Worm (Caenorhabditis elegans) whole organism, L4 larva: ENCODE measurements around the gene spt-5.
A peak's percentile ranks its signal among the peaks of the same experiment; 100 is the strongest.

Source experiments
- F37D6.2 ChIP-seq: sonication (generic microtip); optimal IDR thresholded peaks from 2 replicates; lab custom pipeline; 2016; ENCODE audit warnings: mild to moderate bottlenecking, missing genetic modification characterization, missing compliant biosample characterization
- Y75B8A.6 ChIP-seq: fragments of 200-800 bp; sonication (Bioruptor generic); IDR thresholded peaks from 2 replicates; pipeline ENCODE4 v1.3.6; 2022; ENCODE audit warnings: missing genetic modification reagents, missing genetic modification characterization, missing compliant biosample characterization
- aha-1 ChIP-seq: fragments of 150-350 bp; peaks from one replicate; lab custom pipeline; 2014; ENCODE audit warnings: missing biosample characterization, missing genetic modification characterization
- ama-1 ChIP-seq: fragments of 150-350 bp; optimal IDR thresholded peaks from 2 replicates; lab custom pipeline; 2014; ENCODE audit warnings: inconsistent platforms, mixed read lengths
- arid-1 ChIP-seq: fragments of 200-800 bp; sonication (Bioruptor generic); conservative IDR thresholded peaks from 2 replicates; pipeline ENCODE4 v1.3.6; 2022; ENCODE audit warnings: missing genetic modification reagents, missing genetic modification characterization, missing compliant biosample characterization
- ceh-20 ChIP-seq: fragments of 200-800 bp; sonication (Bioruptor generic); IDR thresholded peaks from 2 replicates; pipeline ENCODE4 v1.3.6; 2022; ENCODE audit warnings: missing genetic modification reagents, missing genetic modification characterization, missing compliant biosample characterization
- ceh-32 ChIP-seq: sonication (generic microtip); optimal IDR thresholded peaks from 2 replicates; lab custom pipeline; 2016; ENCODE audit warnings: mild to moderate bottlenecking, missing genetic modification characterization, missing compliant biosample characterization; ENCODE audit not compliant: poor library complexity
- ceh-62 ChIP-seq: sonication (generic microtip); optimal IDR thresholded peaks from 2 replicates; lab custom pipeline; 2017; ENCODE audit warnings: missing biosample characterization, missing genetic modification characterization
- ces-1 ChIP-seq: fragments of 150-350 bp; sonication (generic microtip); optimal IDR thresholded peaks from 4 replicates; lab custom pipeline; 2014; ENCODE audit warnings: missing biosample characterization, missing genetic modification reagents, missing genetic modification characterization
- daf-16 ChIP-seq, 3 experiments: sonication (generic microtip); optimal IDR thresholded peaks; 2 replicates each; lab custom pipeline; 2016 to 2017; ENCODE audit warnings: missing genetic modification characterization in 3 of 3, missing genetic modification reagents in 3 of 3, mild to moderate bottlenecking in 2 of 3, missing compliant biosample characterization in 2 of 3, missing biosample characterization in 1 of 3, moderate library complexity in 1 of 3
- daf-8 ChIP-seq: fragments of 200-800 bp; sonication (Bioruptor generic); IDR thresholded peaks from 2 replicates; pipeline ENCODE4 v1.3.6; 2022; ENCODE audit warnings: missing genetic modification characterization, missing compliant biosample characterization
- dmd-6 ChIP-seq: fragments of 200-800 bp; sonication (Bioruptor generic); IDR thresholded peaks from 2 replicates; pipeline ENCODE4 v1.3.6; 2022; ENCODE audit warnings: missing genetic modification reagents, missing genetic modification characterization, missing compliant biosample characterization
- dpl-1 ChIP-seq: fragments of 150-350 bp; optimal IDR thresholded peaks from 2 replicates; lab custom pipeline; 2014; ENCODE audit warnings: missing biosample characterization, missing genetic modification reagents, missing genetic modification characterization
- dve-1 ChIP-seq: sonication (generic microtip); optimal IDR thresholded peaks from 2 replicates; lab custom pipeline; 2017; ENCODE audit warnings: antibody characterized with exemption, mild to moderate bottlenecking, missing genetic modification characterization, missing compliant biosample characterization; ENCODE audit not compliant: insufficient read depth
- egl-27 ChIP-seq: sonication (generic microtip); optimal IDR thresholded peaks from 3 replicates; lab custom pipeline; 2017; ENCODE audit warnings: missing biosample characterization, missing genetic modification reagents, missing genetic modification characterization
- egl-43 ChIP-seq: fragments of 200-800 bp; sonication (Bioruptor generic); IDR thresholded peaks from 2 replicates; pipeline ENCODE4 v1.3.6; 2022; ENCODE audit warnings: missing genetic modification reagents, missing genetic modification characterization, missing compliant biosample characterization
- hlh-11 ChIP-seq: fragments of 200-800 bp; sonication (Bioruptor generic); optimal IDR thresholded peaks from 2 replicates; lab custom pipeline; 2018; ENCODE audit warnings: mild to moderate bottlenecking, missing genetic modification characterization, missing compliant biosample characterization
- hlh-30 ChIP-seq: sonication (generic microtip); optimal IDR thresholded peaks from 2 replicates; lab custom pipeline; 2017; ENCODE audit warnings: antibody characterized with exemption, mild to moderate bottlenecking, missing genetic modification characterization, missing compliant biosample characterization; ENCODE audit not compliant: insufficient read depth
- hmg-1.1 ChIP-seq: fragments of 200-800 bp; sonication (Bioruptor generic); IDR thresholded peaks from 2 replicates; pipeline ENCODE4 v1.3.6; 2022; ENCODE audit warnings: missing genetic modification reagents, missing genetic modification characterization, missing compliant biosample characterization
- lin-15B ChIP-seq: fragments of 150-350 bp; sonication (generic microtip); optimal IDR thresholded peaks from 3 replicates; lab custom pipeline; 2014; ENCODE audit warnings: missing biosample characterization, missing genetic modification characterization
- lin-38 ChIP-seq: fragments of 200-800 bp; sonication (Bioruptor generic); IDR thresholded peaks from 2 replicates; pipeline ENCODE4 v1.3.6; 2022; ENCODE audit warnings: missing genetic modification reagents, missing genetic modification characterization, missing compliant biosample characterization
- lir-3 ChIP-seq: sonication (generic microtip); optimal IDR thresholded peaks from 2 replicates; lab custom pipeline; 2016; ENCODE audit warnings: mild to moderate bottlenecking, missing genetic modification characterization, missing compliant biosample characterization
- lsy-2 ChIP-seq, 2 experiments: fragments of 150-350 bp in 1 of 2; sonication (generic microtip) in 1 of 2; optimal IDR thresholded peaks; 2 replicates each; lab custom pipeline; 2014 to 2017; ENCODE audit warnings: missing biosample characterization in 2 of 2, missing genetic modification characterization in 2 of 2
- mxl-3 ChIP-seq: fragments of 200-800 bp; sonication (Bioruptor generic); optimal IDR thresholded peaks from 2 replicates; lab custom pipeline; 2018; ENCODE audit warnings: mild to moderate bottlenecking, missing genetic modification characterization, missing compliant biosample characterization
- nhr-28 ChIP-seq: fragments of 150-350 bp; optimal IDR thresholded peaks from 2 replicates; lab custom pipeline; 2014; ENCODE audit warnings: missing biosample characterization, missing genetic modification characterization
- nhr-42 ChIP-seq: fragments of 200-800 bp; sonication (Bioruptor generic); IDR thresholded peaks from 2 replicates; pipeline ENCODE4 v1.3.6; 2022; ENCODE audit warnings: missing genetic modification characterization, missing compliant biosample characterization
- nhr-48 ChIP-seq: sonication (generic microtip); optimal IDR thresholded peaks from 2 replicates; lab custom pipeline; 2016; ENCODE audit warnings: mild to moderate bottlenecking, missing genetic modification characterization, missing compliant biosample characterization
- nhr-77 ChIP-seq: fragments of 150-350 bp; optimal IDR thresholded peaks from 2 replicates; lab custom pipeline; 2014; ENCODE audit warnings: missing biosample characterization, missing genetic modification characterization
- pqm-1 ChIP-seq: sonication (generic microtip); optimal IDR thresholded peaks from 2 replicates; lab custom pipeline; 2017; ENCODE audit warnings: missing biosample characterization, missing genetic modification characterization
- sdz-12 ChIP-seq: fragments of 200-800 bp; sonication (Bioruptor generic); optimal IDR thresholded peaks from 2 replicates; lab custom pipeline; 2018; ENCODE audit warnings: mild to moderate bottlenecking, missing genetic modification characterization, missing compliant biosample characterization
- snpc-4 ChIP-seq: fragments of 150-350 bp; optimal IDR thresholded peaks from 2 replicates; lab custom pipeline; 2014; ENCODE audit warnings: missing biosample characterization, missing genetic modification characterization
- spr-1 ChIP-seq: sonication (generic microtip); optimal IDR thresholded peaks from 2 replicates; lab custom pipeline; 2016; ENCODE audit warnings: mild to moderate bottlenecking, missing genetic modification characterization, missing compliant biosample characterization
- spr-3 ChIP-seq: fragments of 200-800 bp; sonication (Bioruptor generic); optimal IDR thresholded peaks from 2 replicates; lab custom pipeline; 2018; ENCODE audit warnings: mild to moderate bottlenecking, missing genetic modification characterization, missing compliant biosample characterization
- unc-130 ChIP-seq: sonication (generic microtip); optimal IDR thresholded peaks from 2 replicates; lab custom pipeline; 2016; ENCODE audit warnings: missing genetic modification reagents, missing genetic modification characterization, missing compliant biosample characterization
- unc-62 ChIP-seq, 3 experiments: fragments of 150-350 bp in 1 of 3; sonication (generic microtip); optimal IDR thresholded peaks in 2 of 3; peaks in 1 of 3; 1 replicate in 1 of 3; 2 replicates in 2 of 3; lab custom pipeline; 2014 to 2017; ENCODE audit warnings: missing biosample characterization in 3 of 3, missing genetic modification characterization in 3 of 3, missing genetic modification reagents in 3 of 3, missing genotype in 1 of 3
- zag-1 ChIP-seq: fragments of 150-350 bp; optimal IDR thresholded peaks from 2 replicates; lab custom pipeline; 2014; ENCODE audit warnings: missing biosample characterization, missing genetic modification characterization
- zfp-2 ChIP-seq: sonication (generic microtip); optimal IDR thresholded peaks from 2 replicates; lab custom pipeline; 2016; ENCODE audit warnings: mild to moderate bottlenecking, missing genetic modification characterization, missing compliant biosample characterization

Gene spt-5

DNA sequence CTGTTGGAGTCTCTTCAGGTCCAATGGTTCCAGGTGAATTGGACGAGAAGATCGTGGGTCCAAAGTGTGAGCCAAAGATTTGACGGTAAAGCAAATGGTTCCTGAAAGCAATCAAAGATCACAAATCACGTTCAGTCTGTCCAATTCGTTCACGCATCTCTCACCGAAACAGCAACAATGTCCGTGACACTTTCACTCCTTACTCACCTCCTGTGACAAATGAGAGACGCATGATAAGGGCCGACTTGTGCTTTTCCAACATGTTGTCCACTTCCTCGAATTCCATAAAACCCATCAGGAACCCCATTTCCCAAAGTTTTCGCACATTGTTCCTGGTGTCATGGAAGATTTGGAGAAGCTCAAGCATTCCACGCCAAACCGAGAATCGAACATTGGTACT, 10.9 kb upstream of the spt-5 start:
- TF ChIP-seq nhr-77 (tag; lab: Kevin White, UChicago): no peak
- peak in 1 of 2 experiments; percentile 43 for TF ChIP-seq unc-62 (GFP tag; optimal IDR thresholded peaks at IDR 0.05 in 1 of 2; lab: Kevin White, UChicago)
- no peak for TF ChIP-seq unc-62 (tag; optimal IDR thresholded peaks at IDR 0.05; lab: Kevin White, UChicago)
- TF ChIP-seq nhr-42 (GFP tag; lab: Robert Waterston, UW): no peak
- TF ChIP-seq hlh-11 (tag; lab: Kevin White, UChicago): peak; percentile 39
- no peak for TF ChIP-seq lir-3
- no peak for TF ChIP-seq arid-1 (GFP tag; lab: Robert Waterston, UW)
- TF ChIP-seq ama-1: no peak
- peak; percentile 44 for TF ChIP-seq nhr-28 (tag; lab: Kevin White, UChicago)
- TF ChIP-seq dve-1 (tag; lab: Kevin White, UChicago): peak; percentile 0
- TF ChIP-seq aha-1: peak; percentile 46
- TF ChIP-seq ceh-62 (tag; lab: Kevin White, UChicago): no peak
- no peak for TF ChIP-seq ceh-32 (tag; lab: Kevin White, UChicago)
- no peak for TF ChIP-seq hmg-1.1 (GFP tag; lab: Robert Waterston, UW)
- TF ChIP-seq hlh-30: peak; percentile 81
- peak; percentile 30 for TF ChIP-seq mxl-3 (GFP tag; lab: Kevin White, UChicago)
- TF ChIP-seq sdz-12 (GFP tag; lab: Kevin White, UChicago): no peak
- TF ChIP-seq egl-27: no peak
- TF ChIP-seq lin-15B (tag; lab: Kevin White, UChicago): no peak
- no peak for TF ChIP-seq Y75B8A.6 (GFP tag; lab: Robert Waterston, UW)
- no peak for TF ChIP-seq snpc-4
- TF ChIP-seq spr-1 (tag; lab: Kevin White, UChicago): no peak
- TF ChIP-seq daf-16 (GFP tag; optimal IDR thresholded peaks at IDR 0.05; lab: Kevin White, UChicago): no peak
- peak; percentile 36 for TF ChIP-seq daf-16 (tag; optimal IDR thresholded peaks at IDR 0.05; lab: Kevin White, UChicago)
- TF ChIP-seq nhr-48 (tag; lab: Kevin White, UChicago): no peak
- TF ChIP-seq egl-43: no peak
- TF ChIP-seq, all 104 proteins: peak for 8

DNA sequence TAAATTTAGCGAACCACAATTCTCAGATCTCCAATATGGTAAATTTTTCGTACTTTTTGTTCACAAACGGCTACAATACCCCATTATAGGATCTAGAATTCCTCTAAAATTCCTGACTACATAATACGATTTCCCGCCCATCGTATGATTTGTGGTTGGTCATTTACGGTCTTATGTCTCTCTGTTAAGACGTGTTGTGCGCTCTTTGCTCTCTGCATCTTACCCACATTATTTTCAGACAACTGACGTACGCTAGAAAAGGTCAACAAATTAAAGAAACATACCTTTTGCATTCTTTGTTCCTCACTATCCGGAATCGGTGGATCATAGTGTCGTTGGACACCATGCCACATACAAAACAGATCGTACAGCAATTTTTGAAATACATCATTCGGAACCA, 8.2 kb upstream of the spt-5 start:
- TF ChIP-seq zag-1 (no peak), nhr-28 (tag; lab: Kevin White, UChicago) (peak; percentile 90), ceh-20 (GFP tag; lab: Robert Waterston, UW) (no peak), hlh-30 (peak; percentile 11), pqm-1 (peak; percentile 13), zfp-2 (no peak), hlh-11 (tag; lab: Kevin White, UChicago) (peak; percentile 43), F37D6.2 (no peak), ces-1 (GFP tag; lab: Kevin White, UChicago) (no peak), nhr-77 (tag; lab: Kevin White, UChicago) (peak; percentile 60), nhr-42 (GFP tag; lab: Robert Waterston, UW) (no peak), daf-16 (GFP tag; optimal IDR thresholded peaks at IDR 0.05; lab: Kevin White, UChicago) (no peak), daf-16 (tag; optimal IDR thresholded peaks at IDR 0.05; lab: Kevin White, UChicago) (peak; percentile 52), dve-1 (tag; lab: Kevin White, UChicago) (peak; percentile 30), dmd-6 (GFP tag; lab: Robert Waterston, UW) (peak; percentile 41; the same call in 1 of the 2 replicates)

DNA sequence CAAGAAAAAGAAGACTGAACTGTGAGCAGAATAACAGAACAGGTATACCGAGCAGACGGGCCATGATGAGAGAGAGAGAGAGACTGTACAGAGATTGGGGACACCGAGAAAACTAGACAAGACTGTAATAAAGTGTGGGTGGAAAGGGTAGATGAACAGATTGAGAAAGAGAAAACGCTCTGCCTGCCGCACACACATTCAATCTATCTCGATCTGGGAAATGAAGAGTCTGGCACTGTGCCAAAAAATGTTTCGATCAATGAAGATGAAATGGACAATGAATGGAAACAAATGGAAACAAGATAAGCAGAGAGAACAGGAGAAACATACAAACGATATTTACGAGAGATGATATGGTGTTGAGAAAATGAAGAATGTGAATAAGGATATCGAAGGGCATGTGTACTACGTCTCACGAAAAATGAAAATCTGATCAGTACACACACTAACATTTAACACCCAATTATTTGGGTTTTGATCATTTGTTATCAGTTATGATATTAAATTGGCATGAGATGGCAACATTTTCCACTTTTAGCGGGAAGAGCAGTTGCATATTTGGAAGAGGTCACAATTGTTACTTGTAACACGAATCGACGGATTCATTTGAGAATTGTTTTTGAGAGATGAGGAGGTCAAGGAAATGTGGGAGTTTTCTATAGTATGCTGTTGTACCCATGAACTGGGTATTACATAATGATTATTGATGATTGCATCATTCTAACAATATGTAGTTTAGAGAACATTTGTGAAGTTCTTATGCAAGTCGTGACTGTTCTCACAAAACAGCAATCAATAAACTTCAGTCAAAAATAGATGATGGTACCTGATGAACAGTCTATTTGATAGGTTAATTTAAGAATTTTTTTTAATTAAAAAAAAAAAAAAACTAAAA, 6.2 kb upstream of the spt-5 start:
- TF ChIP-seq spr-3 (GFP tag; lab: Kevin White, UChicago) (no peak), dpl-1 (GFP tag; lab: Kevin White, UChicago) (peak; percentile 3), ceh-32 (tag; lab: Kevin White, UChicago) (no peak), pqm-1 (peak; percentile 48), lsy-2 (tag; optimal IDR thresholded peaks at IDR 0.05; lab: Kevin White, UChicago) (peak in 1 of 2 experiments; percentile 6), lin-38 (GFP tag; lab: Robert Waterston, UW) (no peak), daf-8 (GFP tag; lab: Robert Waterston, UW) (no peak), dve-1 (tag; lab: Kevin White, UChicago) (peak; percentile 6), nhr-28 (tag; lab: Kevin White, UChicago) (peak; percentile 69), hlh-11 (tag; lab: Kevin White, UChicago) (peak; percentile 25), nhr-48 (tag; lab: Kevin White, UChicago) (no peak), unc-130 (no peak), nhr-77 (tag; lab: Kevin White, UChicago) (no peak)
